Fruit fly (Drosophila melanogaster): ENCODE measurements around the gene CG31924.

DNA sequence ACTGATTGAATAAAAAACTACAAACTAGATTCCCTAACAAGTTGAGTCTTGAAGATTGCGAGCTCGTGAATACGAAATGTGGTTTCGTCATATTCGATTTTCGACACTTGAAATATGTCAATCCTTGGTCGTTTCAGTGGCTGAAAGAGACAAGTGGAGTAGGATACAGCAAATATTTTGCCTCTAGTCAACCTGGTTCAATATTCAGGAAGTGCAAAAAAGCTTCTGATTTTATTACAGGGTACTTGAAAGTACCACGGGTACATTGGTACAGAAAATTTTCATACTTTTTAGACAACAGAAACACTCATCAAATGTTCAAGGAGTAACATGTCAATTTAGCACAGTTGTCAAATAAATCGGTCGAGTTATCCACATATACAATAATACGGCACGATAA, 20.9 kb downstream of the CG31924 start, which contains the start of gene CG5440:
- TF ChIP-seq CG8478 (optimal IDR thresholded peaks at IDR 0.05) = no peak
- no peak for TF ChIP-seq CTCF (optimal IDR thresholded peaks at IDR 0.05)

Data from S2 (cell line).